Fruit fly (Drosophila melanogaster) whole organism, embryonic: ENCODE measurements around the gene Edg78E.

Experiments used
- BEAF-32 ChIP-seq: fragments of 200-800 bp; sonication (Bioruptor generic); optimal IDR thresholded peaks from 3 replicates; lab custom pipeline; 2017; ENCODE audit warnings: missing biosample characterization, missing genetic modification characterization, mild to moderate bottlenecking, moderate library complexity, missing genetic modification reagents
- Bdp1 ChIP-seq: fragments of 200-800 bp; sonication (Bioruptor generic); optimal IDR thresholded peaks from 3 replicates; lab custom pipeline; 2016; ENCODE audit warnings: missing biosample characterization, missing genetic modification characterization
- CG10321 ChIP-seq: fragments of 200-800 bp; sonication (Bioruptor generic); IDR thresholded peaks from 2 replicates; pipeline ENCODE4 v1.3.6; 2022; ENCODE audit warnings: missing biosample characterization, missing genetic modification characterization
- CG13624 ChIP-seq: fragments of 200-800 bp; sonication (Bioruptor generic); optimal IDR thresholded peaks from 2 replicates; lab custom pipeline; 2016; ENCODE audit warnings: missing biosample characterization, missing genetic modification characterization
- CG14965 ChIP-seq: fragments of 200-800 bp; sonication (Bioruptor generic); optimal IDR thresholded peaks from 2 replicates; lab custom pipeline; 2016; ENCODE audit warnings: missing biosample characterization, missing genetic modification characterization, borderline replicate concordance
- CG15479 ChIP-seq: fragments of 200-800 bp; sonication (Bioruptor generic); optimal IDR thresholded peaks from 3 replicates; lab custom pipeline; 2019; ENCODE audit warnings: missing biosample characterization, mild to moderate bottlenecking, missing genetic modification characterization, moderate library complexity
- CG1832 ChIP-seq: fragments of 200-800 bp; sonication (Bioruptor generic); optimal IDR thresholded peaks from 2 replicates; lab custom pipeline; 2017; ENCODE audit warnings: missing biosample characterization, mild to moderate bottlenecking, missing genetic modification characterization, inconsistent platforms
- CG2129 ChIP-seq: fragments of 200-800 bp; sonication (Bioruptor generic); IDR thresholded peaks from 2 replicates; pipeline ENCODE4 v1.3.6; 2022; ENCODE audit warnings: missing biosample characterization, missing genetic modification characterization; ENCODE audit not compliant: partially characterized antibody
- CG3163 ChIP-seq: fragments of 200-800 bp; sonication (Bioruptor generic); optimal IDR thresholded peaks from 3 replicates; lab custom pipeline; 2016; ENCODE audit warnings: missing biosample characterization, missing genetic modification characterization
- CG34376 ChIP-seq: fragments of 200-800 bp; sonication (Bioruptor generic); optimal IDR thresholded peaks from 2 replicates; lab custom pipeline; 2018; ENCODE audit warnings: missing biosample characterization, mild to moderate bottlenecking, missing genetic modification characterization
- CG3838 ChIP-seq: fragments of 200-800 bp; sonication (Bioruptor generic); optimal IDR thresholded peaks from 3 replicates; lab custom pipeline; 2016; ENCODE audit warnings: missing biosample characterization, missing genetic modification characterization
- CG4360 ChIP-seq: fragments of 200-800 bp; sonication (Bioruptor generic); IDR thresholded peaks from 2 replicates; pipeline ENCODE4 v1.3.6; 2022; ENCODE audit warnings: missing biosample characterization, missing genetic modification characterization
- CG6791 ChIP-seq: fragments of 200-800 bp; sonication (Bioruptor generic); IDR thresholded peaks from 3 replicates; pipeline ENCODE4 v1.3.6; 2022; ENCODE audit warnings: missing biosample characterization, missing genetic modification characterization; ENCODE audit not compliant: partially characterized antibody
- CG8290 ChIP-seq, 3 experiments: fragments of 200-800 bp; sonication (Bioruptor generic); optimal IDR thresholded peaks; 2 replicates each; lab custom pipeline; 2016 to 2019; ENCODE audit warnings: missing biosample characterization in 3 of 3, missing genetic modification characterization in 3 of 3, mild to moderate bottlenecking in 2 of 3, moderate library complexity in 1 of 3
- Dbx ChIP-seq: fragments of 200-800 bp; sonication (Bioruptor generic); IDR thresholded peaks from 3 replicates; pipeline ENCODE4 v1.3.6; 2022; ENCODE audit warnings: missing biosample characterization, missing genetic modification characterization
- Deaf1 ChIP-seq: fragments of 200-800 bp; optimal IDR thresholded peaks from 3 replicates; lab custom pipeline; 2019; ENCODE audit warnings: missing biosample characterization, mild to moderate bottlenecking, missing genetic modification characterization, moderate library complexity
- Dll ChIP-seq: fragments of 200-800 bp; sonication (Bioruptor generic); IDR thresholded peaks from 4 replicates; pipeline ENCODE4 v1.3.6; 2022; ENCODE audit warnings: missing biosample characterization, missing genetic modification characterization; ENCODE audit not compliant: partially characterized antibody
- Doc2 ChIP-seq: fragments of 200-800 bp; sonication (Bioruptor generic); IDR thresholded peaks from 2 replicates; pipeline ENCODE4 v1.3.6; 2022; ENCODE audit warnings: missing biosample characterization, missing genetic modification characterization
- Fer1 ChIP-seq: fragments of 200-800 bp; sonication (Bioruptor generic); optimal IDR thresholded peaks from 2 replicates; lab custom pipeline; 2017; ENCODE audit warnings: missing biosample characterization, mild to moderate bottlenecking, missing genetic modification characterization
- HLH3B ChIP-seq: fragments of 200-800 bp; sonication (Bioruptor generic); IDR thresholded peaks from 2 replicates; pipeline ENCODE4 v1.3.6; 2022; ENCODE audit warnings: missing biosample characterization, missing genetic modification characterization
- Hand ChIP-seq: fragments of 200-800 bp; sonication (Bioruptor generic); optimal IDR thresholded peaks from 2 replicates; lab custom pipeline; 2017; ENCODE audit warnings: mild to moderate bottlenecking, missing biosample characterization, missing genetic modification reagents, missing genetic modification characterization
- Hey ChIP-seq: fragments of 200-800 bp; sonication (Bioruptor generic); optimal IDR thresholded peaks from 3 replicates; lab custom pipeline; 2018; ENCODE audit warnings: missing biosample characterization, mild to moderate bottlenecking, missing genetic modification characterization
- Kr ChIP-seq: fragments of 200-800 bp; sonication (Bioruptor generic); optimal IDR thresholded peaks from 2 replicates; lab custom pipeline; 2017; ENCODE audit warnings: missing biosample characterization, mild to moderate bottlenecking, missing genetic modification characterization
- NK7.1 ChIP-seq: fragments of 200-800 bp; sonication (Bioruptor generic); optimal IDR thresholded peaks from 3 replicates; lab custom pipeline; 2016; ENCODE audit warnings: missing biosample characterization, missing genetic modification characterization
- Opbp ChIP-seq: fragments of 200-800 bp; sonication (Bioruptor generic); IDR thresholded peaks from 3 replicates; pipeline ENCODE4 v1.3.6; 2022; ENCODE audit warnings: missing biosample characterization, missing genetic modification characterization; ENCODE audit not compliant: partially characterized antibody
- Pdp1 ChIP-seq, 2 experiments: fragments of 200-800 bp; sonication (Bioruptor generic); optimal IDR thresholded peaks; 3 replicates each; lab custom pipeline; 2016; ENCODE audit warnings: missing biosample characterization in 2 of 2, missing genetic modification characterization in 2 of 2, mild to moderate bottlenecking in 1 of 2, moderate library complexity in 1 of 2
- Trl ChIP-seq, 3 experiments: fragments of >200 bp in 2 of 3; fragments of 200-800 bp in 1 of 3; sonication (Bioruptor generic) in 1 of 3; optimal IDR thresholded peaks; 2 replicates in 1 of 3; 3 replicates in 2 of 3; lab custom pipeline; 2016 to 2017; ENCODE audit warnings: missing biosample characterization in 1 of 3, missing genetic modification characterization in 1 of 3
- aop ChIP-seq: fragments of 200-800 bp; sonication (Bioruptor generic); IDR thresholded peaks from 2 replicates; pipeline ENCODE4 v1.3.6; 2022; ENCODE audit warnings: missing biosample characterization, missing genetic modification characterization
- cg ChIP-seq: fragments of 200-800 bp; sonication (Bioruptor generic); optimal IDR thresholded peaks from 3 replicates; lab custom pipeline; 2019; ENCODE audit warnings: missing biosample characterization, mild to moderate bottlenecking, missing genetic modification characterization, moderate library complexity
- chinmo ChIP-seq: fragments of 200-800 bp; sonication (Bioruptor generic); IDR thresholded peaks from 4 replicates; pipeline ENCODE4 v1.3.6; 2022; ENCODE audit warnings: missing biosample characterization, missing genetic modification characterization; ENCODE audit not compliant: partially characterized antibody
- ewg ChIP-seq: fragments of 200-800 bp; sonication (Bioruptor generic); optimal IDR thresholded peaks from 3 replicates; lab custom pipeline; 2017; ENCODE audit warnings: mild to moderate bottlenecking, missing biosample characterization, missing genetic modification reagents, missing genetic modification characterization
- exex ChIP-seq: fragments of 200-800 bp; sonication (Bioruptor generic); optimal IDR thresholded peaks from 4 replicates; lab custom pipeline; 2018; ENCODE audit warnings: missing biosample characterization, mild to moderate bottlenecking, missing genetic modification characterization, moderate library complexity
- gce ChIP-seq: fragments of 200-800 bp; sonication (Bioruptor generic); IDR thresholded peaks from 3 replicates; pipeline ENCODE4 v1.3.6; 2022; ENCODE audit warnings: missing biosample characterization, missing genetic modification characterization
- kni ChIP-seq: fragments of 200-800 bp; sonication (Bioruptor generic); optimal IDR thresholded peaks from 3 replicates; lab custom pipeline; 2017; ENCODE audit warnings: mild to moderate bottlenecking, missing biosample characterization, missing genetic modification reagents, missing genetic modification characterization
- lov ChIP-seq, 2 experiments: fragments of 200-800 bp in 1 of 2; fragments of >200 bp in 1 of 2; sonication (Bioruptor generic) in 1 of 2; IDR thresholded peaks in 1 of 2; optimal IDR thresholded peaks in 1 of 2; 2 replicates in 1 of 2; 3 replicates in 1 of 2; pipeline versions ENCODE4 v1.3.6 to Lab custom; 2017 to 2022; ENCODE audit warnings: missing biosample characterization in 1 of 2, missing genetic modification characterization in 1 of 2
- nerfin-1 ChIP-seq: fragments of 200-800 bp; sonication (Bioruptor generic); optimal IDR thresholded peaks from 3 replicates; lab custom pipeline; 2019; ENCODE audit warnings: missing biosample characterization, mild to moderate bottlenecking, missing genetic modification characterization, moderate library complexity
- nom ChIP-seq: fragments of 200-800 bp; sonication (Bioruptor generic); optimal IDR thresholded peaks from 2 replicates; lab custom pipeline; 2017; ENCODE audit warnings: missing biosample characterization, missing genetic modification characterization, mild to moderate bottlenecking, moderate library complexity, missing genetic modification reagents
- pfk ChIP-seq: fragments of 200-800 bp; sonication (Bioruptor generic); optimal IDR thresholded peaks from 2 replicates; lab custom pipeline; 2018; ENCODE audit warnings: missing biosample characterization, mild to moderate bottlenecking, missing genetic modification characterization, moderate library complexity
- pros ChIP-seq: fragments of 200-800 bp; sonication (Bioruptor generic); optimal IDR thresholded peaks from 3 replicates; lab custom pipeline; 2019; ENCODE audit warnings: missing biosample characterization, mild to moderate bottlenecking, missing genetic modification characterization, moderate library complexity
- tin ChIP-seq: fragments of 200-800 bp; sonication (Bioruptor generic); optimal IDR thresholded peaks from 3 replicates; lab custom pipeline; 2016; ENCODE audit warnings: missing biosample characterization, missing genetic modification characterization
- tll ChIP-seq, 2 experiments: fragments of 200-800 bp in 1 of 2; fragments of >200 bp in 1 of 2; sonication (Bioruptor generic) in 1 of 2; optimal IDR thresholded peaks; 2 replicates each; lab custom pipeline; 2017 to 2019; ENCODE audit warnings: missing biosample characterization in 2 of 2, missing genetic modification characterization in 2 of 2, mild to moderate bottlenecking in 1 of 2, moderate library complexity in 1 of 2
- ttk ChIP-seq: fragments of 200-800 bp; sonication (Bioruptor generic); IDR thresholded peaks from 2 replicates; pipeline ENCODE4 v2.1.2; 2022; ENCODE audit warnings: missing biosample characterization, missing genetic modification characterization
- twi ChIP-seq: fragments of 200-800 bp; optimal IDR thresholded peaks from 2 replicates; lab custom pipeline; 2019; ENCODE audit warnings: missing biosample characterization, mild to moderate bottlenecking, missing genetic modification characterization, moderate library complexity
- tx ChIP-seq: fragments of 200-800 bp; sonication (Bioruptor generic); optimal IDR thresholded peaks from 2 replicates; lab custom pipeline; 2016; ENCODE audit warnings: missing biosample characterization, missing genetic modification characterization

Edg78E gene

DNA sequence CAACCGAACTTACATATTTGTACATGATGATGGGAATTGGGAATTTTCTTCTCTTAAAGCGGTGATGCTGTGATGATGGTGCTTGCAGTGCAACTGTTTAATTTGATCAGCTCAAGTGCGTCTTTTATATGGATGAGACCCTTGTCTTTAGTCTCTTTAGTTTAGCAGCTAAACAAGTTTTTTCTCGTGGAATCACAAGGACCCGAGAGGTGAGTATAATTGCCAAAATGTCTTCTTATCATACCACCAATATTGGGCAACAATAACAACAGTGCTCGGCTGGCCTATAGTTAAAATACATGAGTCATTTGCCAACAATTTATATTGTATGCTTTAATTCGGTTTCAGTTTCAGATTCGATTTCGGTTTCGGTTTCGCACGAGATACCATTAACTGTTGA is at the start of gene Edg78E:
TSS of gene Edg78E (minus strand) at position 101 of the 400 bp plus-strand sequence.
- TF ChIP-seq Hand (GFP tag; lab: Kevin White, UChicago) (no peak), CG2129 (no peak), tx (GFP tag; lab: Kevin White, UChicago) (no peak), tin (no peak), exex (tag; lab: Kevin White, UChicago) (no peak), Pdp1 (GFP tag; optimal IDR thresholded peaks at IDR 0.05; lab: Kevin White, UChicago) (no peak), CG14965 (no peak), CG8290 (GFP tag; optimal IDR thresholded peaks at IDR 0.05; lab: Kevin White, UChicago) (no peak), CG8290 (tag; optimal IDR thresholded peaks at IDR 0.05; lab: Kevin White, UChicago) (no peak)
- TF ChIP-seq, all 482 proteins: peak for 0

DNA sequence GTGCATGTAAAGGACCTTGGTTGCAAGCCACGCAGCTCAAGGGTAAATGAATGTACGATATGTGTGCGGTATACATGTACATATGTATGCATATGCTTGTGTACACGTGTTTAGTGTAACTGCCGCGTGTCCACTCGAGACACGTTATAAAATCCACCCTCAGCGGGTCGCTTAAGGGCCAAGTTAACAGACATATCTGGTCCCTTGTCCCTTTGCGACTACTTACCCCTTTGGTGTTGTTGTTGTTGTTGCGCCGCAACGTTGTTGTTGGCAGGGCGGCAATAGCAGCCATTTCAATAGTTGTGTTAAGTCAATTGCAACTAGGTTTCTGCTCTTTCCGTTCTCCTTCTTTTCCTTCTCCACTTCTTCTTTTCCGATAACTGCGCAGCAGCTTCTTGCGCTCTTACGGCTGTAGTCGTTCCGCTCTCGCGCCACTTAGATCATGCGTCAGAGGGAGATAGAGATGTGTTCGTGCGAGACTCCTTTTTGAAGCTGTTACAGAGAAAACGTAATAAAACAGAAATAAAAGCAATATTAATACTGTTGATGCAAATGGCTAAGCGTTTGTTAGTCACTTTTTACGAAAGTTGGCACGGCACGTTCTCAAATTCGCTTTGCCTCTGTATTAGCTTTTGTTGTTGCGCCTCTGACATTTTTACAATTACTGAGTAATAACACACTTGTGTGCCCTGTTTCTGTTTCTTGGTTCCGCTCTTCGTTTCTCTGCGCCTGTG is 49.0 kb upstream of the Edg78E start:
- TF ChIP-seq aop (GFP tag; lab: Robert Waterston, UW), result no peak
- no peak for TF ChIP-seq NK7.1 (GFP tag; lab: Kevin White, UChicago)
- TF ChIP-seq pfk, result peak; percentile 19
- TF ChIP-seq ewg (GFP tag; lab: Kevin White, UChicago), result peak; percentile 73
- no peak for TF ChIP-seq Bdp1 (GFP tag; lab: Kevin White, UChicago)
- peak; percentile 24 for TF ChIP-seq kni (GFP tag; lab: Kevin White, UChicago)
- TF ChIP-seq CG15479 (GFP tag; lab: Kevin White, UChicago), result peak; percentile 83
- peak; percentile 67 for TF ChIP-seq CG1832 (GFP tag; lab: Kevin White, UChicago)
- TF ChIP-seq Fer1 (GFP tag; lab: Kevin White, UChicago), result no peak
- TF ChIP-seq tll (GFP tag; optimal IDR thresholded peaks at IDR 0.05; lab: Kevin White, UChicago), result peak in 1 of 2 experiments; percentile 81
- no peak for TF ChIP-seq Doc2 (GFP tag; lab: Robert Waterston, UW)
- TF ChIP-seq cg (GFP tag; lab: Kevin White, UChicago), result peak; percentile 64
- no peak for TF ChIP-seq Dbx (GFP tag; lab: Robert Waterston, UW)
- TF ChIP-seq CG3838, result no peak
- 0 out of 3 replicates have a peak, but pooled peaks have one; percentile 30 for TF ChIP-seq Opbp
- TF ChIP-seq CG3163 (GFP tag; lab: Kevin White, UChicago), result peak; percentile 15
- peak; percentile 34 for TF ChIP-seq nom (GFP tag; lab: Kevin White, UChicago)
- TF ChIP-seq CG34376 (GFP tag; lab: Kevin White, UChicago), result peak; percentile 30
- peak; percentile 58; the same call in 1 of the 3 replicates for TF ChIP-seq CG6791
- TF ChIP-seq HLH3B, result no peak
- TF ChIP-seq CG4360, result peak; percentile 93
- peak; percentile 53; the same call in 1 of the 4 replicates for TF ChIP-seq chinmo (GFP tag; lab: Robert Waterston, UW)
- peak; percentile 84 for TF ChIP-seq CG10321 (GFP tag; lab: Robert Waterston, UW)
- TF ChIP-seq Dll (GFP tag; lab: Robert Waterston, UW), result 0 out of 4 replicates have a peak, but pooled peaks have one; percentile 13
- TF ChIP-seq gce (GFP tag; lab: Robert Waterston, UW), result 0 out of 3 replicates have a peak, but pooled peaks have one; percentile 32
- peak; percentile 79 for TF ChIP-seq Hey (tag; lab: Kevin White, UChicago)
- TF ChIP-seq pros (GFP tag; lab: Kevin White, UChicago), result peak; percentile 84
- 0 out of 2 replicates have a peak, but pooled peaks have one; percentile 24 for TF ChIP-seq ttk (GFP tag; lab: Robert Waterston, UW)
- peak; percentile 81 for TF ChIP-seq Kr
- TF ChIP-seq lov (optimal IDR thresholded peaks at IDR 0.05; lab: Kevin White, UChicago), result no peak
- 0 out of 3 replicates have a peak, but pooled peaks have one; percentile 49 for TF ChIP-seq lov (GFP tag; IDR thresholded peaks at IDR 0.05; lab: Robert Waterston, UW)
- TF ChIP-seq CG13624, result peak; percentile 62
- TF ChIP-seq BEAF-32 (GFP tag; lab: Kevin White, UChicago), result peak; percentile 16
- TF ChIP-seq twi (tag; lab: Kevin White, UChicago), result peak; percentile 81
- peak; percentile 37 to 62 for TF ChIP-seq Trl (optimal IDR thresholded peaks at IDR 0.05; lab: Kevin White, UChicago)
- TF ChIP-seq Trl (GFP tag; optimal IDR thresholded peaks at IDR 0.05; lab: Kevin White, UChicago), result no peak
- peak; percentile 73 for TF ChIP-seq Deaf1
- peak; percentile 44 for TF ChIP-seq nerfin-1
